Worm (Caenorhabditis elegans) whole organism, mixed stage, embryonic: ENCODE results near the gene glo-4.

Source experiments
- M03D4.4 ChIP-seq: sonication (generic microtip); optimal IDR thresholded peaks from 2 replicates; lab custom pipeline; 2017; ENCODE audit warnings: mild to moderate bottlenecking, missing genetic modification characterization, missing compliant biosample characterization
- bed-3 ChIP-seq: fragments of 200-800 bp; sonication (Bioruptor generic); optimal IDR thresholded peaks from 3 replicates; lab custom pipeline; 2018; ENCODE audit warnings: mild to moderate bottlenecking, missing genetic modification characterization, moderate library complexity, missing compliant biosample characterization
- blmp-1 ChIP-seq: fragments of 150-350 bp; optimal IDR thresholded peaks from 2 replicates; lab custom pipeline; 2014; ENCODE audit warnings: missing biosample characterization, missing genetic modification characterization
- ceh-39 ChIP-seq: fragments of 150-350 bp; optimal IDR thresholded peaks from 2 replicates; lab custom pipeline; 2014; ENCODE audit warnings: missing biosample characterization, missing genetic modification characterization
- ceh-43 ChIP-seq: fragments of 200-800 bp; sonication (Bioruptor generic); optimal IDR thresholded peaks from 2 replicates; lab custom pipeline; 2018; ENCODE audit warnings: mild to moderate bottlenecking, missing genetic modification characterization, moderate library complexity, missing compliant biosample characterization
- ceh-83 ChIP-seq: fragments of 200-800 bp; sonication (Bioruptor generic); optimal IDR thresholded peaks from 2 replicates; lab custom pipeline; 2018; ENCODE audit warnings: mild to moderate bottlenecking, missing genetic modification characterization, missing compliant biosample characterization
- ces-1 ChIP-seq: fragments of 150-350 bp; optimal IDR thresholded peaks from 2 replicates; lab custom pipeline; 2014; ENCODE audit warnings: missing biosample characterization, missing genetic modification reagents, missing genetic modification characterization
- cnd-1 ChIP-seq: fragments of 200-800 bp; sonication (Bioruptor generic); optimal IDR thresholded peaks from 2 replicates; lab custom pipeline; 2018; ENCODE audit warnings: mild to moderate bottlenecking, missing genetic modification characterization, missing compliant biosample characterization
- drap-1 ChIP-seq: fragments of 200-800 bp; sonication (Bioruptor generic); optimal IDR thresholded peaks from 3 replicates; lab custom pipeline; 2018; ENCODE audit warnings: mild to moderate bottlenecking, missing genetic modification characterization, missing compliant biosample characterization
- elt-1 ChIP-seq: sonication (generic microtip); optimal IDR thresholded peaks from 2 replicates; lab custom pipeline; 2017; ENCODE audit warnings: missing genetic modification characterization, mild to moderate bottlenecking, missing compliant biosample characterization, antibody characterized with exemption, moderate library complexity, borderline replicate concordance; ENCODE audit not compliant: insufficient read depth
- elt-3 ChIP-seq: fragments of 150-350 bp; optimal IDR thresholded peaks from 2 replicates; lab custom pipeline; 2014; ENCODE audit warnings: missing biosample characterization, missing genetic modification characterization
- flh-1 ChIP-seq: fragments of 200-800 bp; sonication (Bioruptor generic); optimal IDR thresholded peaks from 2 replicates; lab custom pipeline; 2018; ENCODE audit warnings: mild to moderate bottlenecking, missing genetic modification characterization, moderate library complexity, missing compliant biosample characterization
- ham-2 ChIP-seq: fragments of 200-800 bp; sonication (Bioruptor generic); optimal IDR thresholded peaks from 2 replicates; lab custom pipeline; 2018; ENCODE audit warnings: mild to moderate bottlenecking, missing genetic modification characterization, missing compliant biosample characterization
- hlh-1 ChIP-seq: fragments of 150-350 bp; optimal IDR thresholded peaks from 2 replicates; lab custom pipeline; 2014; ENCODE audit warnings: missing biosample characterization, missing genetic modification reagents, missing genetic modification characterization
- lin-13 ChIP-seq: fragments of 150-350 bp; optimal IDR thresholded peaks from 2 replicates; lab custom pipeline; 2014; ENCODE audit warnings: missing biosample characterization, missing genetic modification characterization
- lin-32 ChIP-seq: fragments of 200-800 bp; sonication (Bioruptor generic); optimal IDR thresholded peaks from 2 replicates; lab custom pipeline; 2018; ENCODE audit warnings: mild to moderate bottlenecking, missing genetic modification characterization, missing compliant biosample characterization
- lsy-2 ChIP-seq: fragments of 150-350 bp; optimal IDR thresholded peaks from 2 replicates; lab custom pipeline; 2014; ENCODE audit warnings: missing biosample characterization, missing genetic modification characterization
- mab-5 ChIP-seq: fragments of 150-350 bp; optimal IDR thresholded peaks from 2 replicates; lab custom pipeline; 2014; ENCODE audit warnings: missing biosample characterization, missing genetic modification characterization
- mls-2 ChIP-seq: sonication (generic microtip); optimal IDR thresholded peaks from 2 replicates; lab custom pipeline; 2016; ENCODE audit warnings: mild to moderate bottlenecking, missing genetic modification characterization, moderate library complexity, missing compliant biosample characterization
- nhr-237 ChIP-seq: fragments of 150-350 bp; optimal IDR thresholded peaks from 2 replicates; lab custom pipeline; 2014; ENCODE audit warnings: missing biosample characterization, missing genetic modification characterization
- nhr-76 ChIP-seq: sonication (generic microtip); optimal IDR thresholded peaks from 2 replicates; lab custom pipeline; 2017; ENCODE audit warnings: missing biosample characterization, missing genetic modification characterization
- pha-4 ChIP-seq: fragments of 150-350 bp; optimal IDR thresholded peaks from 2 replicates; lab custom pipeline; 2018; ENCODE audit warnings: missing biosample characterization, missing genetic modification reagents, missing genetic modification characterization
- sem-2 ChIP-seq: fragments of 200-800 bp; sonication (Bioruptor generic); optimal IDR thresholded peaks from 2 replicates; lab custom pipeline; 2018; ENCODE audit warnings: mild to moderate bottlenecking, missing genetic modification characterization, missing compliant biosample characterization
- snpc-4 ChIP-seq: fragments of 150-350 bp; optimal IDR thresholded peaks from 2 replicates; lab custom pipeline; 2014; ENCODE audit warnings: missing biosample characterization, missing genetic modification characterization
- sptf-1 ChIP-seq: sonication (generic microtip); optimal IDR thresholded peaks from 2 replicates; lab custom pipeline; 2017; ENCODE audit warnings: mild to moderate bottlenecking, missing genetic modification characterization, moderate library complexity, missing compliant biosample characterization
- tbx-8 ChIP-seq: fragments of 200-800 bp; sonication (Bioruptor generic); optimal IDR thresholded peaks from 2 replicates; lab custom pipeline; 2018; ENCODE audit warnings: mild to moderate bottlenecking, missing genetic modification characterization, moderate library complexity, missing compliant biosample characterization
- unc-120 ChIP-seq: sonication (generic microtip); optimal IDR thresholded peaks from 2 replicates; lab custom pipeline; 2017; ENCODE audit warnings: missing genetic modification characterization, missing compliant biosample characterization; ENCODE audit not compliant: poor library complexity, severe bottlenecking
- unc-39 ChIP-seq: fragments of 150-350 bp; optimal IDR thresholded peaks from 2 replicates; lab custom pipeline; 2014; ENCODE audit warnings: missing biosample characterization, missing genetic modification characterization
- unc-62 ChIP-seq: fragments of 150-350 bp; optimal IDR thresholded peaks from 2 replicates; lab custom pipeline; 2014; ENCODE audit warnings: missing biosample characterization, missing genetic modification reagents, missing genetic modification characterization
- zip-8 ChIP-seq: fragments of 150-350 bp; optimal IDR thresholded peaks from 2 replicates; lab custom pipeline; 2014; ENCODE audit warnings: missing biosample characterization, missing genetic modification characterization
- ztf-11 ChIP-seq: fragments of 150-350 bp; optimal IDR thresholded peaks from 2 replicates; lab custom pipeline; 2014; ENCODE audit warnings: missing biosample characterization, missing genetic modification characterization

Gene glo-4

ce11 chrV:9254012-9254696, 11.1 kb upstream of the glo-4 start, which contains the start of gene F07C3.9:
Gene F07C3.9 (minus strand): TSS chrV:9254646.
- TF ChIP-seq nhr-76, result no peak
- no peak for TF ChIP-seq lin-32 (GFP tag; lab: Kevin White, UChicago)
- no peak for TF ChIP-seq unc-62 (GFP tag; lab: Kevin White, UChicago)
- TF ChIP-seq elt-1 (tag; lab: Kevin White, UChicago), result no peak
- TF ChIP-seq ztf-11, result no peak
- TF ChIP-seq zip-8 (tag; lab: Kevin White, UChicago), result no peak
- TF ChIP-seq M03D4.4 (tag; lab: Kevin White, UChicago), result no peak
- no peak for TF ChIP-seq lsy-2 (tag; lab: Kevin White, UChicago)
- TF ChIP-seq ceh-43 (GFP tag; lab: Kevin White, UChicago), result no peak

- TF ChIP-seq elt-3 (tag; lab: Kevin White, UChicago) (no peak), unc-39 (tag; lab: Kevin White, UChicago) (no peak), ces-1 (GFP tag; lab: Kevin White, UChicago) (no peak), nhr-237 (tag; lab: Kevin White, UChicago) (no peak), sem-2 (GFP tag; lab: Kevin White, UChicago) (no peak), lin-13 (tag; lab: Kevin White, UChicago) (no peak), unc-120 (no peak), bed-3 (GFP tag; lab: Kevin White, UChicago) (no peak), tbx-8 (no peak), unc-62 (GFP tag; lab: Kevin White, UChicago) (no peak), lsy-2 (tag; lab: Kevin White, UChicago) (no peak), blmp-1 (no peak), pha-4 (no peak), ceh-83 (GFP tag; lab: Kevin White, UChicago) (no peak), mab-5 (tag; lab: Kevin White, UChicago) (no peak), ceh-39 (tag; lab: Kevin White, UChicago) (no peak), hlh-1 (no peak), mls-2 (tag; lab: Kevin White, UChicago) (no peak), cnd-1 (no peak)
These were observed 6.9 kb upstream of the glo-4 start, which contains the start of gene ptd-2 for ce11 chrV:9249932-9250331. Gene ptd-2 (plus strand): TSS chrV:9250232.

ce11 chrV:9249206-9249605, 6.2 kb upstream of the glo-4 start, which contains the start of gene str-94:
Gene str-94 (minus strand): TSS chrV:9249306.
- TF ChIP-seq snpc-4 (tag; lab: Kevin White, UChicago), result no peak
- no peak for TF ChIP-seq nhr-237 (tag; lab: Kevin White, UChicago)
- TF ChIP-seq sem-2 (GFP tag; lab: Kevin White, UChicago), result no peak
- TF ChIP-seq zip-8 (tag; lab: Kevin White, UChicago), result no peak
- TF ChIP-seq bed-3 (GFP tag; lab: Kevin White, UChicago), result no peak
- TF ChIP-seq flh-1 (GFP tag; lab: Kevin White, UChicago), result no peak
- no peak for TF ChIP-seq tbx-8
- TF ChIP-seq lin-13 (tag; lab: Kevin White, UChicago), result no peak
- TF ChIP-seq ceh-39 (tag; lab: Kevin White, UChicago), result no peak
- TF ChIP-seq drap-1 (GFP tag; lab: Kevin White, UChicago), result no peak
- no peak for TF ChIP-seq blmp-1
- no peak for TF ChIP-seq ham-2

DNA sequence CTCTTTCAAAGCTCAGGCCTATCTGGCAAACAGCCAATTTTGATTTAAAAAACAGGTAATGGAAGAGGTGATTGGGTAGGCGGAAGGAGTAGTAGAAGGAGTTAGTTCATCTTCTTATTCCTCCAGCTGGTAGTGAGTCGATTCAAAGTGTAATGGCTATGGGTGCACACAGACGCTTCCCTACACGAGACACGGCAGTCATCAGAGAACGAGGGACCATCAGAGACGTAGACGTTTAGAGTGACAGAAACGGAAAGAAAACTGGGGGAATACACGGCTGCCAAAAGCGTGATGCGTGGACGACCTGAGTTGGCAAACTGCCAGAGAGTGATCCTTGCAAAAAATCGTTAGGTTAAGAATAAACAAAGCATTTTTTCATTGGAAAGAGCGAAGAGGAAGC, 4.4 kb upstream of the glo-4 start:
- TF ChIP-seq drap-1 (GFP tag; lab: Kevin White, UChicago) (peak; percentile 33), pha-4 (no peak), ces-1 (GFP tag; lab: Kevin White, UChicago) (no peak), cnd-1 (peak; percentile 47), unc-62 (GFP tag; lab: Kevin White, UChicago) (peak; percentile 44), hlh-1 (peak; percentile 80), snpc-4 (tag; lab: Kevin White, UChicago) (no peak), unc-120 (peak; percentile 91)

DNA sequence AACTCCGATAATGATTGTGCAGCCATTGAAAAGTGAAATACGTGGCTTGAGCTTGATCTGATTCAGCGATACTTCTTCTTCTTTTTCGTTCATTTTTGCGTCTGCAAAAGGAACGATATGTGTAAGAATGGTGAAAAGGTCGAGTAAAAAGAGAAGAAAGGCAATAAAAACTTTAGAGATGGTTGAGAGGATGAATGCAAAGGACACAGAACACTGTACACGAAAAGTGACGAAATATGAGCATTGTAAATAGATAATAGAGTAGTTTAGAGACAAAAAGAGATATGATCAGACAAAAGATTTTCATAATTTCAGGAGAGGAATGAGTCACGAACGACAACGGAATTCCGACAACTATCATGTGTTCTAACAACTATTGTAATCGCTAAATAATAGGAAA, 3.2 kb upstream of the glo-4 start, which contains the start of gene aat-2:
aat-2 (minus strand) TSS at position 101 of the 400 bp plus-strand sequence.
- TF ChIP-seq sptf-1 (tag; lab: Kevin White, UChicago) (no peak), cnd-1 (no peak), nhr-76 (no peak), unc-39 (tag; lab: Kevin White, UChicago) (no peak), blmp-1 (no peak), ceh-39 (tag; lab: Kevin White, UChicago) (no peak), snpc-4 (tag; lab: Kevin White, UChicago) (no peak)
- TF ChIP-seq, all 35 proteins: peak for 0
